Worm (Caenorhabditis elegans) whole organism, early embryonic: ENCODE results near the gene F58H1.5.

ENCODE experiments used
- aly-1 ChIP-seq: sonication (generic microtip); optimal IDR thresholded peaks from 2 replicates; lab custom pipeline; 2016; ENCODE audit warnings: missing genetic modification characterization, missing compliant biosample characterization
- ama-1 ChIP-seq: fragments of 150-350 bp; optimal IDR thresholded peaks from 2 replicates; lab custom pipeline; 2014
- ets-7 ChIP-seq: sonication (generic microtip); optimal IDR thresholded peaks from 2 replicates; lab custom pipeline; 2016; ENCODE audit warnings: missing genotype, missing genetic modification characterization, missing compliant biosample characterization
- flt-1 ChIP-seq: fragments of 200-800 bp; sonication (Bioruptor generic); IDR thresholded peaks from 2 replicates; pipeline ENCODE4 v1.3.6; 2022; ENCODE audit warnings: missing genetic modification characterization, missing compliant biosample characterization
- hmbx-1 ChIP-seq: sonication (generic microtip); optimal IDR thresholded peaks from 2 replicates; lab custom pipeline; 2016; ENCODE audit warnings: mild to moderate bottlenecking, missing genetic modification characterization, missing compliant biosample characterization
- hmg-4 ChIP-seq: fragments of 200-800 bp; sonication (Bioruptor generic); optimal IDR thresholded peaks from 2 replicates; lab custom pipeline; 2018; ENCODE audit warnings: mild to moderate bottlenecking, missing genetic modification characterization, missing compliant biosample characterization
- hnd-1 ChIP-seq: sonication (generic microtip); optimal IDR thresholded peaks from 2 replicates; lab custom pipeline; 2016; ENCODE audit warnings: missing genetic modification characterization, missing compliant biosample characterization
- pes-1 ChIP-seq: fragments of 200-800 bp; sonication (Bioruptor generic); IDR thresholded peaks from 2 replicates; pipeline ENCODE4 v1.3.6; 2022; ENCODE audit warnings: missing genetic modification reagents, missing genetic modification characterization, missing compliant biosample characterization
- scrt-1 ChIP-seq: fragments of 200-800 bp; sonication (Bioruptor generic); IDR thresholded peaks from 2 replicates; pipeline ENCODE4 v1.3.6; 2022; ENCODE audit warnings: missing genetic modification characterization, missing compliant biosample characterization
- sea-1 ChIP-seq: fragments of 200-800 bp; sonication (Bioruptor generic); conservative IDR thresholded peaks from 2 replicates; pipeline ENCODE4 v1.3.6; 2022; ENCODE audit warnings: missing genetic modification characterization, missing compliant biosample characterization
- tbx-11 ChIP-seq: fragments of 200-800 bp; sonication (Bioruptor generic); IDR thresholded peaks from 2 replicates; pipeline ENCODE4 v1.3.6; 2022; ENCODE audit warnings: missing genetic modification characterization, missing compliant biosample characterization

DNA sequence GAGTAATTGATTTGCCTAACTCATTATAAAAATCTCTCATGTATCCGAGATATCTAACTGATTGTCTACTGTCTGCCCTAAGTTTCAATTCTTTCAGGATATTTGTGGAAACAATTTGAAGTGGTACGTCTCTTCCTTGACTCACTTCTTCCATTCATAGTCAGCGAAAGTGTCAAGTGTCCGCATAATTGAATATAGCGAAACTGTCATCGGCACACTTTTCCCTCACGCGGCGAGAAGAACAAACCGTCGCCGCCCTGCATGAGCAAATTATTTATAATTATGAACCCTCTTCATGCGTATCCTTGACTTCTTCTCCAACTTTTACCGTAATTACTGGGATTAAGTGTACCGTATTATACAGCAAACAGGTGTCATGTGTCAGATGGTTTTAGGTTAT, 9.6 kb upstream of the F58H1.5 start:
- TF ChIP-seq ama-1 (lab: Kevin White, UChicago): no peak
- TF ChIP-seq flt-1 (GFP tag; lab: Robert Waterston, UW): no peak
- no peak for TF ChIP-seq scrt-1 (GFP tag; lab: Robert Waterston, UW)
- TF ChIP-seq hnd-1 (tag; lab: Kevin White, UChicago): no peak
- TF ChIP-seq ets-7 (tag; lab: Kevin White, UChicago): no peak
- no peak for TF ChIP-seq aly-1
- no peak for TF ChIP-seq tbx-11 (GFP tag; lab: Robert Waterston, UW)
- TF ChIP-seq hmbx-1: no peak
- TF ChIP-seq hmg-4 (GFP tag; lab: Kevin White, UChicago): no peak
- no peak for TF ChIP-seq sea-1 (GFP tag; lab: Robert Waterston, UW)
- TF ChIP-seq pes-1: no peak
